Worm (Caenorhabditis elegans) whole organism, L3 larva: ENCODE data around the gene Y6G8.15.

Experiments used
- R02D3.7 ChIP-seq: fragments of 150-350 bp; optimal IDR thresholded peaks from 2 replicates; lab custom pipeline; 2014; ENCODE audit warnings: missing biosample characterization, missing genetic modification characterization
- ceh-9 ChIP-seq: sonication (generic microtip); optimal IDR thresholded peaks from 2 replicates; lab custom pipeline; 2018; ENCODE audit warnings: missing biosample characterization, missing genetic modification characterization
- elt-2 ChIP-seq: sonication (generic microtip); optimal IDR thresholded peaks from 2 replicates; lab custom pipeline; 2016; ENCODE audit warnings: missing genetic modification reagents, mild to moderate bottlenecking, missing genetic modification characterization, missing compliant biosample characterization
- mml-1 ChIP-seq: fragments of 150-350 bp; sonication (generic microtip); optimal IDR thresholded peaks from 3 replicates; lab custom pipeline; 2014; ENCODE audit warnings: missing biosample characterization, missing genetic modification characterization
- nhr-25 ChIP-seq: sonication (generic microtip); optimal IDR thresholded peaks from 2 replicates; lab custom pipeline; 2017; ENCODE audit warnings: missing biosample characterization, missing genetic modification characterization
- nhr-28 ChIP-seq: fragments of 150-350 bp; optimal IDR thresholded peaks from 2 replicates; lab custom pipeline; 2014; ENCODE audit warnings: missing biosample characterization, missing genetic modification characterization
- nhr-77 ChIP-seq: fragments of 150-350 bp; optimal IDR thresholded peaks from 2 replicates; lab custom pipeline; 2014; ENCODE audit warnings: missing biosample characterization, missing genetic modification characterization
- pqm-1 ChIP-seq: fragments of 150-350 bp; optimal IDR thresholded peaks from 2 replicates; lab custom pipeline; 2017; ENCODE audit warnings: missing biosample characterization, missing genetic modification characterization, inconsistent platforms
- tbx-2 ChIP-seq: sonication (generic microtip); optimal IDR thresholded peaks from 2 replicates; lab custom pipeline; 2016; ENCODE audit warnings: mild to moderate bottlenecking, missing genetic modification characterization, missing compliant biosample characterization
- unc-39 ChIP-seq: sonication (generic microtip); optimal IDR thresholded peaks from 4 replicates; lab custom pipeline; 2017; ENCODE audit warnings: missing biosample characterization, missing genetic modification characterization
- unc-62 ChIP-seq: fragments of 150-350 bp; sonication (generic microtip); optimal IDR thresholded peaks from 4 replicates; lab custom pipeline; 2014; ENCODE audit warnings: missing biosample characterization, missing genetic modification reagents, missing genetic modification characterization

DNA sequence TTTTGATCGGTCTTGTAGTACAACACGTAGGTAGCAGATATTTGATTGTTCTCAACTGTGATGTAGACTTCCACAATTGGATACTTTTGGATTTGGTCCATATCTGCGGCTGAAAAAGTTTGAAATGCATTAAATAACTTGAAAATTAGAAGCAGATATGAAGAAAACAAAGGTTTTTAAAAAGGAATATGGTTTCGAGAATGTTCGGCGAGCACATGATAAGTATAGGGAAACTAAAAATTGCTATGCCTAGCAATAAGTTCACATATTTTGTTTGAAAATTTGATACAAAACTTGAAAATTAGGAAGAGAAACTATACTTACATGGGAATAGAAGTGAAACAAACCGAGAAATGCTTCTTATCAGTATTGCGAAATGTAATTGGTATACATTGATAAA lies 5.2 kb upstream of the Y6G8.15 start, which contains the start of gene Y6G8.5:
- TF ChIP-seq mml-1 (tag; lab: Kevin White, UChicago), result no peak
- no peak for TF ChIP-seq pqm-1 (tag; lab: Kevin White, UChicago)
- no peak for TF ChIP-seq unc-62 (GFP tag; lab: Kevin White, UChicago)
- TF ChIP-seq nhr-25 (tag; lab: Kevin White, UChicago), result no peak
- TF ChIP-seq elt-2, result no peak
- TF ChIP-seq unc-39, result no peak
- TF ChIP-seq R02D3.7, result no peak
- no peak for TF ChIP-seq ceh-9
- TF ChIP-seq tbx-2 (tag; lab: Kevin White, UChicago), result no peak
- no peak for TF ChIP-seq nhr-28 (tag; lab: Kevin White, UChicago)
- no peak for TF ChIP-seq nhr-77 (tag; lab: Kevin White, UChicago)
